Worm (Caenorhabditis elegans): ENCODE data around the gene C06E1.1.

- TF ChIP-seq W03F9.2 (tag; optimal IDR thresholded peaks at IDR 0.05) = no peak
- no peak for TF ChIP-seq him-1 (tag; optimal IDR thresholded peaks at IDR 0.05)
- no peak for TF ChIP-seq dao-5 (tag; optimal IDR thresholded peaks at IDR 0.05)
Observed at ce11 chrIII:8598961-8599360, 6.7 kb upstream of the C06E1.1 start.

Measured in whole organism, L4/young adult.